Fruit fly (Drosophila melanogaster) whole organism, prepupa: ENCODE measurements around the gene COX5B.

ENCODE experiments used
- Blimp-1 ChIP-seq: fragments of 200-800 bp; sonication (Bioruptor generic); optimal IDR thresholded peaks from 3 replicates; lab custom pipeline; 2017; ENCODE audit warnings: missing biosample characterization, missing genetic modification characterization, mild to moderate bottlenecking, moderate library complexity, missing genetic modification reagents
- CG10631 ChIP-seq: fragments of 200-800 bp; sonication (Bioruptor generic); optimal IDR thresholded peaks from 2 replicates; lab custom pipeline; 2016; ENCODE audit warnings: missing biosample characterization, missing genetic modification characterization
- CG10669 ChIP-seq: fragments of 200-800 bp; sonication (Bioruptor generic); optimal IDR thresholded peaks from 3 replicates; lab custom pipeline; 2018; ENCODE audit warnings: missing biosample characterization, mild to moderate bottlenecking, missing genetic modification characterization, moderate library complexity
- CG11294 ChIP-seq: fragments of 200-800 bp; sonication (Bioruptor generic); IDR thresholded peaks from 2 replicates; pipeline ENCODE4 v1.3.6; 2022; ENCODE audit warnings: missing biosample characterization, missing genetic modification characterization
- CG11762 ChIP-seq: fragments of 200-800 bp; sonication (Bioruptor generic); optimal IDR thresholded peaks from 3 replicates; lab custom pipeline; 2016; ENCODE audit warnings: missing biosample characterization, missing genetic modification characterization; ENCODE audit not compliant: insufficient read depth
- CG11902 ChIP-seq: fragments of 200-800 bp; sonication (Bioruptor generic); optimal IDR thresholded peaks from 3 replicates; lab custom pipeline; 2016; ENCODE audit warnings: missing biosample characterization, missing genetic modification characterization
- CG15336 ChIP-seq: fragments of 200-800 bp; sonication (Bioruptor generic); IDR thresholded peaks from 2 replicates; pipeline ENCODE4 v1.3.6; 2022; ENCODE audit warnings: missing biosample characterization, missing genetic modification characterization
- CG1621 ChIP-seq: fragments of 200-800 bp; sonication (Bioruptor generic); optimal IDR thresholded peaks from 3 replicates; lab custom pipeline; 2018; ENCODE audit warnings: missing biosample characterization, mild to moderate bottlenecking, missing genetic modification characterization
- CG3032 ChIP-seq: fragments of 200-800 bp; optimal IDR thresholded peaks from 2 replicates; lab custom pipeline; 2019; ENCODE audit warnings: missing biosample characterization, mild to moderate bottlenecking, missing genetic modification characterization, moderate library complexity
- CG31627 ChIP-seq: fragments of 200-800 bp; sonication (Bioruptor generic); optimal IDR thresholded peaks from 3 replicates; lab custom pipeline; 2016; ENCODE audit warnings: missing biosample characterization, missing genetic modification characterization
- CG32006 ChIP-seq: fragments of 200-800 bp; sonication (Bioruptor generic); optimal IDR thresholded peaks from 3 replicates; lab custom pipeline; 2017; ENCODE audit warnings: missing biosample characterization, mild to moderate bottlenecking, missing genetic modification characterization
- CG34406 ChIP-seq: fragments of 200-800 bp; sonication (Bioruptor generic); optimal IDR thresholded peaks from 3 replicates; lab custom pipeline; 2016; ENCODE audit warnings: missing biosample characterization, missing genetic modification characterization
- CG3919 ChIP-seq: fragments of 200-800 bp; sonication (Bioruptor generic); optimal IDR thresholded peaks from 3 replicates; lab custom pipeline; 2016; ENCODE audit warnings: missing biosample characterization, missing genetic modification characterization
- CG4318 ChIP-seq: fragments of 200-800 bp; sonication (Bioruptor generic); optimal IDR thresholded peaks from 3 replicates; lab custom pipeline; 2017; ENCODE audit warnings: missing biosample characterization, mild to moderate bottlenecking, missing genetic modification characterization
- CG6276 ChIP-seq: fragments of 200-800 bp; sonication (Bioruptor generic); optimal IDR thresholded peaks from 2 replicates; lab custom pipeline; 2017; ENCODE audit warnings: missing biosample characterization, mild to moderate bottlenecking, missing genetic modification characterization
- CG6792 ChIP-seq: fragments of 200-800 bp; sonication (Bioruptor generic); optimal IDR thresholded peaks from 3 replicates; lab custom pipeline; 2016; ENCODE audit warnings: missing biosample characterization, missing genetic modification characterization
- CG6808 ChIP-seq: fragments of 200-800 bp; sonication (Bioruptor generic); optimal IDR thresholded peaks from 3 replicates; lab custom pipeline; 2017; ENCODE audit warnings: missing biosample characterization, missing genetic modification characterization, mild to moderate bottlenecking, moderate library complexity, missing genetic modification reagents
- CG6854 ChIP-seq: fragments of 200-800 bp; sonication (Bioruptor generic); optimal IDR thresholded peaks from 2 replicates; lab custom pipeline; 2017; ENCODE audit warnings: missing biosample characterization, mild to moderate bottlenecking, missing genetic modification characterization
- CG8119 ChIP-seq: fragments of 200-800 bp; sonication (Bioruptor generic); IDR thresholded peaks from 3 replicates; pipeline ENCODE4 v1.3.6; 2022; ENCODE audit warnings: missing biosample characterization, missing genetic modification characterization
- CG8632 ChIP-seq: fragments of 200-800 bp; sonication (Bioruptor generic); optimal IDR thresholded peaks from 3 replicates; lab custom pipeline; 2016; ENCODE audit warnings: missing biosample characterization, missing genetic modification characterization
- Eip75B ChIP-seq: fragments of 200-800 bp; sonication (Bioruptor generic); optimal IDR thresholded peaks from 3 replicates; lab custom pipeline; 2016; ENCODE audit warnings: missing biosample characterization, missing genetic modification characterization
- Eip78C ChIP-seq: fragments of 200-800 bp; sonication (Bioruptor generic); peaks from one replicate; lab custom pipeline; 2016; ENCODE audit warnings: missing biosample characterization, missing genetic modification characterization
- Ets21C ChIP-seq: fragments of 200-800 bp; sonication (Bioruptor generic); optimal IDR thresholded peaks from 3 replicates; lab custom pipeline; 2016; ENCODE audit warnings: missing biosample characterization, missing genetic modification characterization
- Gug ChIP-seq: fragments of 200-800 bp; sonication (Bioruptor generic); IDR thresholded peaks from 2 replicates; pipeline ENCODE4 v1.3.6; 2022; ENCODE audit warnings: missing biosample characterization, missing genetic modification characterization
- Hr38 ChIP-seq: sonication (Bioruptor generic); optimal IDR thresholded peaks from 2 replicates; lab custom pipeline; 2016; ENCODE audit warnings: missing biosample characterization, missing genetic modification characterization
- Hr39 ChIP-seq: fragments of 200-800 bp; sonication (Bioruptor generic); optimal IDR thresholded peaks from 2 replicates; lab custom pipeline; 2016; ENCODE audit warnings: missing biosample characterization, missing genetic modification characterization
- Hr4 ChIP-seq: fragments of 200-800 bp; sonication (Bioruptor generic); optimal IDR thresholded peaks from 3 replicates; lab custom pipeline; 2016; ENCODE audit warnings: missing biosample characterization, missing genetic modification characterization
- Met ChIP-seq: fragments of 200-800 bp; sonication (Bioruptor generic); optimal IDR thresholded peaks from 3 replicates; lab custom pipeline; 2016; ENCODE audit warnings: missing biosample characterization, missing genetic modification characterization
- OdsH ChIP-seq: fragments of 200-800 bp; sonication (Bioruptor generic); optimal IDR thresholded peaks from 3 replicates; lab custom pipeline; 2016; ENCODE audit warnings: missing biosample characterization, missing genetic modification characterization
- Smox ChIP-seq: fragments of 200-800 bp; sonication (Bioruptor generic); optimal IDR thresholded peaks from 3 replicates; lab custom pipeline; 2016; ENCODE audit warnings: missing biosample characterization, missing genetic modification characterization
- Sox102F ChIP-seq: fragments of 200-800 bp; sonication (Bioruptor generic); optimal IDR thresholded peaks from 2 replicates; lab custom pipeline; 2016; ENCODE audit warnings: missing biosample characterization, mild to moderate bottlenecking, missing genetic modification characterization
- Sox14 ChIP-seq: fragments of 200-800 bp; sonication (Bioruptor generic); optimal IDR thresholded peaks from 3 replicates; lab custom pipeline; 2016; ENCODE audit warnings: missing biosample characterization, missing genetic modification characterization
- achi ChIP-seq: fragments of 200-800 bp; sonication (Bioruptor generic); optimal IDR thresholded peaks from 3 replicates; lab custom pipeline; 2016; ENCODE audit warnings: missing biosample characterization, missing genetic modification characterization
- acj6 ChIP-seq: fragments of 200-800 bp; sonication (Bioruptor generic); optimal IDR thresholded peaks from 3 replicates; lab custom pipeline; 2016; ENCODE audit warnings: missing biosample characterization, missing genetic modification characterization
- dac ChIP-seq: fragments of 200-800 bp; sonication (Bioruptor generic); optimal IDR thresholded peaks from 2 replicates; lab custom pipeline; 2017; ENCODE audit warnings: missing biosample characterization, mild to moderate bottlenecking, missing genetic modification characterization
- eg ChIP-seq: fragments of 200-800 bp; sonication (Bioruptor generic); IDR thresholded peaks from 3 replicates; pipeline ENCODE4 v1.3.6; 2022; ENCODE audit warnings: missing biosample characterization, missing genetic modification characterization
- esn ChIP-seq: fragments of 200-800 bp; sonication (Bioruptor generic); optimal IDR thresholded peaks from 2 replicates; lab custom pipeline; 2016; ENCODE audit warnings: missing biosample characterization, mild to moderate bottlenecking, missing genetic modification characterization, moderate library complexity
- fd85E ChIP-seq: fragments of 200-800 bp; sonication (Bioruptor generic); optimal IDR thresholded peaks from 3 replicates; lab custom pipeline; 2016; ENCODE audit warnings: missing biosample characterization, missing genetic modification characterization
- fkh ChIP-seq: fragments of 200-800 bp; sonication (Bioruptor generic); optimal IDR thresholded peaks from 3 replicates; lab custom pipeline; 2017; ENCODE audit warnings: missing biosample characterization, mild to moderate bottlenecking, missing genetic modification characterization, moderate library complexity
- lz ChIP-seq: fragments of 200-800 bp; sonication (Bioruptor generic); optimal IDR thresholded peaks from 3 replicates; lab custom pipeline; 2016; ENCODE audit warnings: missing biosample characterization, missing genetic modification characterization
- net ChIP-seq: fragments of 200-800 bp; sonication (Bioruptor generic); optimal IDR thresholded peaks from 3 replicates; lab custom pipeline; 2016; ENCODE audit warnings: missing biosample characterization, missing genetic modification characterization
- spab ChIP-seq: fragments of 200-800 bp; sonication (Bioruptor generic); optimal IDR thresholded peaks from 2 replicates; lab custom pipeline; 2017; ENCODE audit warnings: missing biosample characterization, mild to moderate bottlenecking, missing genetic modification characterization, missing genetic modification reagents
- svp ChIP-seq: fragments of 200-800 bp; sonication (Bioruptor generic); peaks from one replicate; lab custom pipeline; 2016; ENCODE audit warnings: missing biosample characterization, missing genetic modification characterization
- topi ChIP-seq: fragments of 200-800 bp; sonication (Bioruptor generic); optimal IDR thresholded peaks from 3 replicates; lab custom pipeline; 2016; ENCODE audit warnings: missing biosample characterization, missing genetic modification characterization
- vri ChIP-seq: fragments of 200-800 bp; sonication (Bioruptor generic); optimal IDR thresholded peaks from 3 replicates; lab custom pipeline; 2016; ENCODE audit warnings: missing biosample characterization, mild to moderate bottlenecking, missing genetic modification characterization

Gene COX5B

dm6 chr2L:6584346-6584745, 26.7 kb downstream of the COX5B start:
- no peak for TF ChIP-seq CG10631 (GFP tag; lab: Kevin White, UChicago)
- TF ChIP-seq Smox = no peak
- TF ChIP-seq CG4318 (GFP tag; lab: Kevin White, UChicago) = no peak
- TF ChIP-seq acj6 (GFP tag; lab: Kevin White, UChicago) = no peak
- no peak for TF ChIP-seq CG11902 (GFP tag; lab: Kevin White, UChicago)
- TF ChIP-seq Ets21C (GFP tag; lab: Kevin White, UChicago) = no peak
- no peak for TF ChIP-seq Eip75B (GFP tag; lab: Kevin White, UChicago)
- no peak for TF ChIP-seq CG6276 (GFP tag; lab: Kevin White, UChicago)
- no peak for TF ChIP-seq Sox102F
- no peak for TF ChIP-seq fkh (GFP tag; lab: Kevin White, UChicago)
- no peak for TF ChIP-seq Hr39 (GFP tag; lab: Kevin White, UChicago)
- no peak for TF ChIP-seq lz (GFP tag; lab: Kevin White, UChicago)
- TF ChIP-seq CG3919 (GFP tag; lab: Kevin White, UChicago) = no peak
- no peak for TF ChIP-seq CG11294 (GFP tag; lab: Robert Waterston, UW)
- TF ChIP-seq Sox14 (GFP tag; lab: Kevin White, UChicago) = no peak
- no peak for TF ChIP-seq CG32006 (GFP tag; lab: Kevin White, UChicago)

- no peak for TF ChIP-seq CG6854 (GFP tag; lab: Kevin White, UChicago)
- no peak for TF ChIP-seq esn (GFP tag; lab: Kevin White, UChicago)
- TF ChIP-seq eg = no peak
- TF ChIP-seq CG11762 = no peak
- TF ChIP-seq vri (GFP tag; lab: Kevin White, UChicago) = no peak
- TF ChIP-seq topi (GFP tag; lab: Kevin White, UChicago) = no peak
- TF ChIP-seq Eip78C (GFP tag; lab: Kevin White, UChicago) = no peak
- no peak for TF ChIP-seq Sox102F
- TF ChIP-seq CG6792 (GFP tag; lab: Kevin White, UChicago) = no peak
- TF ChIP-seq CG10669 = no peak
- TF ChIP-seq CG10631 (GFP tag; lab: Kevin White, UChicago) = no peak
- TF ChIP-seq, all 60 proteins: peak for 0
Observed at dm6 chr2L:6595027-6595426, 37.4 kb downstream of the COX5B start.

- TF ChIP-seq Ets21C (GFP tag; lab: Kevin White, UChicago) (peak; percentile 63), topi (GFP tag; lab: Kevin White, UChicago) (peak; percentile 70), Sox102F (peak; percentile 69), Hr38 (GFP tag; lab: Kevin White, UChicago) (no peak), svp (peak; percentile 84), Eip78C (GFP tag; lab: Kevin White, UChicago) (peak; percentile 92), Blimp-1 (GFP tag; lab: Kevin White, UChicago) (no peak), Met (GFP tag; lab: Kevin White, UChicago) (peak; percentile 75), CG11762 (peak; percentile 24), esn (GFP tag; lab: Kevin White, UChicago) (no peak), dac (GFP tag; lab: Kevin White, UChicago) (peak; percentile 43), CG3032 (peak; percentile 78), spab (GFP tag; lab: Kevin White, UChicago) (peak; percentile 65), Eip75B (GFP tag; lab: Kevin White, UChicago) (peak; percentile 72), CG6792 (GFP tag; lab: Kevin White, UChicago) (peak; percentile 61), net (GFP tag; lab: Kevin White, UChicago) (peak; percentile 65), eg (peak; percentile 90), CG10669 (peak; percentile 73), CG6276 (GFP tag; lab: Kevin White, UChicago) (peak; percentile 56), lz (GFP tag; lab: Kevin White, UChicago) (peak; percentile 72), CG32006 (GFP tag; lab: Kevin White, UChicago) (peak; percentile 77), Smox (peak; percentile 73), CG11902 (GFP tag; lab: Kevin White, UChicago) (peak; percentile 18), CG31627 (GFP tag; lab: Kevin White, UChicago) (peak; percentile 73), CG8632 (peak; percentile 67), Gug (GFP tag; lab: Robert Waterston, UW) (peak; percentile 82), CG34406 (peak; percentile 54), vri (GFP tag; lab: Kevin White, UChicago) (peak; percentile 46), CG8119 (GFP tag; lab: Robert Waterston, UW) (peak; percentile 89), CG10631 (GFP tag; lab: Kevin White, UChicago) (peak; percentile 71), achi (peak; percentile 76), fd85E (GFP tag; lab: Kevin White, UChicago) (no peak), CG1621 (tag; lab: Kevin White, UChicago) (peak; percentile 61), CG15336 (peak; percentile 91), Hr4 (GFP tag; lab: Kevin White, UChicago) (peak; percentile 75), CG6854 (GFP tag; lab: Kevin White, UChicago) (no peak), OdsH (peak; percentile 76), CG6808 (GFP tag; lab: Kevin White, UChicago) (peak; percentile 62)
Observed at dm6 chr2L:6601018-6601505, 43.5 kb downstream of the COX5B start, which contains the start of gene Dpp10. Gene Dpp10 (minus strand): TSS chr2L:6601068.
